Worm (Caenorhabditis elegans) whole organism, L2 larva: ENCODE data around the gene F11G11.4.
"Not testable (repeated sequence)": the region's sequence is repeated elsewhere in the genome, so short reads cannot be mapped to it uniquely, and the experiment has no call there.

Experiments used
- C34F6.9 ChIP-seq: fragments of 150-350 bp; optimal IDR thresholded peaks from 2 replicates; lab custom pipeline; 2014; ENCODE audit warnings: missing biosample characterization, missing genetic modification characterization
- F13H6.1 ChIP-seq: sonication (generic microtip); optimal IDR thresholded peaks from 2 replicates; lab custom pipeline; 2016; ENCODE audit warnings: missing genetic modification characterization, missing compliant biosample characterization
- R02D3.7 ChIP-seq: fragments of 150-350 bp; optimal IDR thresholded peaks from 2 replicates; lab custom pipeline; 2014; ENCODE audit warnings: missing biosample characterization, missing genetic modification characterization
- Y55F3AM.14 ChIP-seq: fragments of 200-800 bp; sonication (Bioruptor generic); optimal IDR thresholded peaks from 2 replicates; lab custom pipeline; 2018; ENCODE audit warnings: mild to moderate bottlenecking, missing genetic modification characterization, missing compliant biosample characterization
- alr-1 ChIP-seq: fragments of 150-350 bp; optimal IDR thresholded peaks from 2 replicates; lab custom pipeline; 2014; ENCODE audit warnings: missing biosample characterization, missing genetic modification characterization
- ama-1 ChIP-seq: fragments of 150-350 bp; optimal IDR thresholded peaks from 2 replicates; lab custom pipeline; 2018; ENCODE audit warnings: inconsistent platforms
- ceh-16 ChIP-seq: fragments of 150-350 bp; optimal IDR thresholded peaks from 2 replicates; lab custom pipeline; 2014; ENCODE audit warnings: missing biosample characterization, missing genetic modification characterization
- ceh-82 ChIP-seq: fragments of 150-350 bp; optimal IDR thresholded peaks from 2 replicates; lab custom pipeline; 2014; ENCODE audit warnings: missing biosample characterization, missing genetic modification characterization
- crh-2 ChIP-seq: sonication (generic microtip); optimal IDR thresholded peaks from 2 replicates; lab custom pipeline; 2017; ENCODE audit warnings: missing biosample characterization, missing genetic modification characterization
- dmd-4 ChIP-seq: sonication (generic microtip); optimal IDR thresholded peaks from 2 replicates; lab custom pipeline; 2017; ENCODE audit warnings: missing biosample characterization, missing genetic modification characterization
- egl-27 ChIP-seq: sonication (generic microtip); optimal IDR thresholded peaks from 3 replicates; lab custom pipeline; 2017; ENCODE audit warnings: missing biosample characterization, missing genetic modification reagents, missing genetic modification characterization
- fos-1 ChIP-seq: fragments of 150-350 bp; optimal IDR thresholded peaks from 2 replicates; lab custom pipeline; 2014; ENCODE audit warnings: missing biosample characterization, missing genetic modification characterization
- gmeb-1 ChIP-seq: fragments of 150-350 bp; optimal IDR thresholded peaks from 2 replicates; lab custom pipeline; 2014; ENCODE audit warnings: missing biosample characterization, missing genetic modification characterization
- lin-11 ChIP-seq: fragments of 150-350 bp; sonication (generic microtip); optimal IDR thresholded peaks from 2 replicates; lab custom pipeline; 2014; ENCODE audit warnings: missing biosample characterization, missing genetic modification characterization, inconsistent platforms, mixed read lengths
- lin-13 ChIP-seq: fragments of 150-350 bp; optimal IDR thresholded peaks from 2 replicates; lab custom pipeline; 2014; ENCODE audit warnings: missing biosample characterization, missing genetic modification reagents, missing genetic modification characterization
- lsy-2 ChIP-seq, 2 experiments: fragments of 150-350 bp in 1 of 2; sonication (generic microtip) in 1 of 2; optimal IDR thresholded peaks; 2 replicates each; lab custom pipeline; 2014 to 2017; ENCODE audit warnings: missing biosample characterization in 2 of 2, missing genetic modification characterization in 2 of 2
- mab-5 ChIP-seq: fragments of 150-350 bp; optimal IDR thresholded peaks from 2 replicates; lab custom pipeline; 2014; ENCODE audit warnings: missing biosample characterization, missing genetic modification characterization
- mbf-1 ChIP-seq: sonication (generic microtip); optimal IDR thresholded peaks from 2 replicates; lab custom pipeline; 2017; ENCODE audit warnings: missing biosample characterization, missing genetic modification characterization
- mdl-1 ChIP-seq, 2 experiments: fragments of 150-350 bp in 1 of 2; sonication (generic microtip) in 1 of 2; optimal IDR thresholded peaks; 2 replicates each; lab custom pipeline; 2017; ENCODE audit warnings: missing biosample characterization in 2 of 2, missing genetic modification characterization in 2 of 2
- nhr-10 ChIP-seq: sonication (generic microtip); optimal IDR thresholded peaks from 2 replicates; lab custom pipeline; 2017; ENCODE audit warnings: missing biosample characterization, missing genetic modification characterization
- nhr-11 ChIP-seq: fragments of 150-350 bp; optimal IDR thresholded peaks from 2 replicates; lab custom pipeline; 2014; ENCODE audit warnings: missing biosample characterization, missing genetic modification characterization
- nhr-12 ChIP-seq: fragments of 150-350 bp; optimal IDR thresholded peaks from 2 replicates; lab custom pipeline; 2014; ENCODE audit warnings: missing biosample characterization, missing genetic modification characterization
- nhr-129 ChIP-seq: fragments of 150-350 bp; optimal IDR thresholded peaks from 2 replicates; lab custom pipeline; 2014; ENCODE audit warnings: missing biosample characterization, missing genetic modification characterization
- nhr-21 ChIP-seq: fragments of 150-350 bp; optimal IDR thresholded peaks from 2 replicates; lab custom pipeline; 2014; ENCODE audit warnings: missing biosample characterization, missing genetic modification characterization
- nhr-23 ChIP-seq: fragments of 150-350 bp; optimal IDR thresholded peaks from 2 replicates; lab custom pipeline; 2014; ENCODE audit warnings: missing biosample characterization, missing genetic modification reagents, missing genetic modification characterization
- nhr-25 ChIP-seq: fragments of 150-350 bp; sonication (generic microtip); optimal IDR thresholded peaks from 3 replicates; lab custom pipeline; 2014; ENCODE audit warnings: missing biosample characterization, missing genetic modification characterization
- nhr-6 ChIP-seq: fragments of 150-350 bp; optimal IDR thresholded peaks from 2 replicates; lab custom pipeline; 2014; ENCODE audit warnings: missing biosample characterization, missing genetic modification characterization
- sem-4 ChIP-seq: fragments of 150-350 bp; optimal IDR thresholded peaks from 2 replicates; lab custom pipeline; 2014; ENCODE audit warnings: missing biosample characterization, missing genetic modification reagents, missing genetic modification characterization
- skn-1 ChIP-seq: sonication (generic microtip); optimal IDR thresholded peaks from 2 replicates; lab custom pipeline; 2017; ENCODE audit warnings: missing biosample characterization, missing genetic modification characterization
- sma-9 ChIP-seq, 2 experiments: fragments of 150-350 bp in 1 of 2; sonication (generic microtip) in 1 of 2; optimal IDR thresholded peaks; 2 replicates each; lab custom pipeline; 2014 to 2016; ENCODE audit warnings: missing genetic modification characterization in 2 of 2, mild to moderate bottlenecking in 1 of 2, missing biosample characterization in 1 of 2, missing compliant biosample characterization in 1 of 2, missing genetic modification reagents in 1 of 2, moderate library complexity in 1 of 2
- snpc-4 ChIP-seq: fragments of 150-350 bp; optimal IDR thresholded peaks from 2 replicates; lab custom pipeline; 2014; ENCODE audit warnings: missing biosample characterization, missing genetic modification characterization
- unc-55 ChIP-seq: fragments of 150-350 bp; sonication (generic microtip); optimal IDR thresholded peaks from 3 replicates; lab custom pipeline; 2014; ENCODE audit warnings: missing biosample characterization, missing genetic modification reagents, missing genetic modification characterization
- unc-62 ChIP-seq: fragments of 150-350 bp; optimal IDR thresholded peaks from 2 replicates; lab custom pipeline; 2014; ENCODE audit warnings: missing biosample characterization, missing genetic modification reagents, missing genetic modification characterization
- zag-1 ChIP-seq: fragments of 150-350 bp; optimal IDR thresholded peaks from 2 replicates; lab custom pipeline; 2014; ENCODE audit warnings: missing biosample characterization, missing genetic modification characterization
- ztf-1 ChIP-seq: fragments of 200-800 bp; sonication (Bioruptor generic); conservative IDR thresholded peaks from 2 replicates; pipeline ENCODE4 v1.3.6; 2022; ENCODE audit warnings: missing genetic modification characterization, missing compliant biosample characterization
- ztf-11 ChIP-seq: sonication (generic microtip); optimal IDR thresholded peaks from 2 replicates; lab custom pipeline; 2017; ENCODE audit warnings: missing biosample characterization, missing genetic modification characterization
- ztf-4 ChIP-seq: fragments of 150-350 bp; optimal IDR thresholded peaks from 2 replicates; lab custom pipeline; 2014; ENCODE audit warnings: missing biosample characterization, missing genetic modification characterization

F11G11.4 gene

DNA sequence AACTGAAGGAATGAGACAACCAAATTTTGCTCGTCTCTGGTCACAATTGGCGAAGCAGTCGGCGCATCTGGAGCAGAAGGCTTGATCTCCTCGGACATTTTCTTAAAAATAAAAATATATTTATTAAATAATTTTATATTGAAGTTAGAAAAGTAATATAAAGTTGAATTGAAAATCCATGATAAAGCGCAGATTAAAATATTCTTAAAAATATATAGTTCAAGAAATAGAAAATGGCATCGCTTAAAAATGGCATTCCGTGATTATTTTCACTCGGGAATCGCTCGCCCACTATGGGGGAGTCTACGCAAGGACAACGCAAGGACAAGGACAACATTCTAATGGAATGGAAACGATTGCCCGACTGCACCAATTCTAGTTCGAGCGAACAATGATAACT is 43.3 kb downstream of the F11G11.4 start, which contains the start of gene sgt-1:
Gene sgt-1, minus strand, starts transcription at position 101 of the 400 bp plus-strand sequence.
- TF ChIP-seq dmd-4; nhr-129 (tag; lab: Kevin White, UChicago); ceh-82 (tag; lab: Kevin White, UChicago): not testable (repeated sequence)

DNA sequence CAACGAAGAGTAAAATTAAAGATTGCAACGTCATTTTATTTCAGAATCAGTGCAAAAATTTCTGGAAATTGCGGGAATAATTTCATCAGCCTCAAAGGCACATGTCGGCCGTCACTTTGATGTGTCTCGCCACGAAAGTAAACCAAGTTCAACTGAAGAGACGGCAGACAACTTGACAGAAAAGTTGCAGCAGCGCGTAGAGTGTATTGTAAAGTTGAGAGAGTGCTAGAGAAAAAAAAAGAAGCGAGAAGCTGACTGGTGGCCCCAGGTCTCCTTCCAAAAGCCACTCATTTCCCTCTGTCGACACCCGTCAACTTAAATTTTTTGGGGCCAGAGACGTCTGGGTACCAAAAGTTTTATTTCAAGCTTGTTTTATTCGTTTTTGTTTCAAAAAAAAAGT is 43.9 kb downstream of the F11G11.4 start:
- no peak for TF ChIP-seq egl-27 (tag; lab: Kevin White, UChicago)
- peak in 1 of 2 experiments; percentile 83 for TF ChIP-seq lsy-2 (tag; optimal IDR thresholded peaks at IDR 0.05; lab: Kevin White, UChicago)
- peak; percentile 51 for TF ChIP-seq zag-1 (tag; lab: Kevin White, UChicago)
- TF ChIP-seq nhr-129 (tag; lab: Kevin White, UChicago), result peak; percentile 89
- TF ChIP-seq ztf-11 (tag; lab: Kevin White, UChicago), result no peak
- TF ChIP-seq unc-55 (GFP tag; lab: Kevin White, UChicago), result peak; percentile 93
- peak; percentile 41 for TF ChIP-seq lin-11 (tag; lab: Kevin White, UChicago)
- TF ChIP-seq nhr-12 (tag; lab: Kevin White, UChicago), result no peak
- TF ChIP-seq mdl-1 (tag; optimal IDR thresholded peaks at IDR 0.05; lab: Kevin White, UChicago), result peak; percentile 38 to 59
- TF ChIP-seq ztf-1 (GFP tag; lab: Robert Waterston, UW), result no peak
- TF ChIP-seq nhr-6, result peak; percentile 6
- TF ChIP-seq nhr-11 (tag; lab: Kevin White, UChicago), result no peak
- peak; percentile 59 for TF ChIP-seq ama-1
- TF ChIP-seq R02D3.7 (tag; lab: Kevin White, UChicago), result no peak
- peak; percentile 69 for TF ChIP-seq nhr-25 (tag; lab: Kevin White, UChicago)
- TF ChIP-seq ztf-4 (tag; lab: Kevin White, UChicago), result peak; percentile 39
- TF ChIP-seq snpc-4 (tag; lab: Kevin White, UChicago), result peak; percentile 64
- TF ChIP-seq mab-5, result peak; percentile 25
- TF ChIP-seq Y55F3AM.14 (GFP tag; lab: Kevin White, UChicago), result no peak
- TF ChIP-seq lin-13, result peak; percentile 58
- peak; percentile 70 for TF ChIP-seq sma-9 (GFP tag; optimal IDR thresholded peaks at IDR 0.05; lab: Kevin White, UChicago)
- no peak for TF ChIP-seq sma-9 (tag; optimal IDR thresholded peaks at IDR 0.05; lab: Kevin White, UChicago)
- no peak for TF ChIP-seq skn-1 (tag; lab: Kevin White, UChicago)
- peak; percentile 87 for TF ChIP-seq crh-2 (tag; lab: Kevin White, UChicago)
- TF ChIP-seq F13H6.1 (tag; lab: Kevin White, UChicago), result peak; percentile 76
- TF ChIP-seq nhr-21 (tag; lab: Kevin White, UChicago), result peak; percentile 31
- peak; percentile 43 for TF ChIP-seq sem-4
- peak; percentile 71 for TF ChIP-seq fos-1 (tag; lab: Kevin White, UChicago)
- no peak for TF ChIP-seq nhr-23
- peak; percentile 71 for TF ChIP-seq gmeb-1 (tag; lab: Kevin White, UChicago)
- peak; percentile 92 for TF ChIP-seq C34F6.9 (tag; lab: Kevin White, UChicago)
- no peak for TF ChIP-seq ceh-82 (tag; lab: Kevin White, UChicago)

DNA sequence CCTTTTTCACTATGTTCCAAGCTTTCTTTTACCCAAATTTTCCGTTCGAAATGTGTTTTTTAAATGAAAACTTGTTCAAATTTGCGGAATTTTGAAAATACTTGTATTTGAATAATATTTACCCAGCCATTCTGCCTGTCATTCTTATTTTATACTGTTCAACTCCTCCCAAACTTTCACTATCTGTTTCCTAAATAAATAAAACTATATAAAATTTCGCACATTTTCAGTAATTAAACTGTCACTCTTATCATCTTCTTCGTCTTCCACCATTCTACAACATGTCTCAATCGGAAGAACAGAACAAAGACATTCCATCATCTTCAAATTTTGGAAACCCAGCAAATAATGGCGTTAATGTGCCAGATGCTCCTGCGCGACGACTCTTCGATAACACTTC is 44.4 kb downstream of the F11G11.4 start, which contains the start of gene btbd-10:
Gene btbd-10, plus strand, starts transcription at position 231 of the 400 bp plus-strand sequence.
- no peak for TF ChIP-seq nhr-10
- TF ChIP-seq unc-62 (GFP tag; lab: Kevin White, UChicago), result no peak
- no peak for TF ChIP-seq mbf-1 (tag; lab: Kevin White, UChicago)
- no peak for TF ChIP-seq ceh-16 (tag; lab: Kevin White, UChicago)

DNA sequence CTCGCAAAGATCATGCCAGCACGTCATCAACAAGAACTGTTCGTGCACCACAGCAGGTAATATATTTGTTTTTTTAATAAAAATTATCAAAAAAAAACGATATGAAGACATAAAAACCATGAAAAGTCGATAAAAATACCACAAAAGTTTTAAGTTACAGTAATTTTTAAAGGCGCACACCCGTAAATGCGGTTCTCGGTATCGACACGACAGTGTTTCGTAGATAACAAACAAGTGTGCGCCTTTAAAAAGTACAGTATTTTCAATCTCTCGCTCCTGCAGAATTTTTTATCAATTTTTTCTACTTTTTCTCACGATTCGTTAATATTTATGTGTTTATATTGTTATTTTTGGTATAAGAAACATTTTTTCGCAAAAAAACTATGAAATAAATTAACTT is 44.9 kb downstream of the F11G11.4 start:
- TF ChIP-seq nhr-129 (tag; lab: Kevin White, UChicago) (no peak), skn-1 (tag; lab: Kevin White, UChicago) (no peak), alr-1 (tag; lab: Kevin White, UChicago) (no peak), snpc-4 (tag; lab: Kevin White, UChicago) (no peak)
